Fruit fly (Drosophila melanogaster) whole organism, embryonic: ENCODE results near the gene CG14342.

Experiments
- Antp ChIP-seq: fragments of 200-800 bp; sonication (Bioruptor generic); optimal IDR thresholded peaks from 3 replicates; lab custom pipeline; 2016; ENCODE audit warnings: missing biosample characterization, missing genetic modification characterization
- CG13287 ChIP-seq: fragments of 200-800 bp; sonication (Bioruptor generic); IDR thresholded peaks from 2 replicates; pipeline ENCODE4 v1.3.6; 2022; ENCODE audit warnings: missing biosample characterization, missing genetic modification characterization; ENCODE audit not compliant: partially characterized antibody
- CG14860 ChIP-seq: fragments of 200-800 bp; sonication (Bioruptor generic); IDR thresholded peaks from 3 replicates; pipeline ENCODE4 v1.3.6; 2022; ENCODE audit warnings: missing biosample characterization, missing genetic modification characterization; ENCODE audit not compliant: partially characterized antibody
- CG15269 ChIP-seq: fragments of 200-800 bp; sonication (Bioruptor generic); optimal IDR thresholded peaks from 2 replicates; lab custom pipeline; 2018; ENCODE audit warnings: missing biosample characterization, mild to moderate bottlenecking, missing genetic modification characterization, moderate library complexity
- CG15601 ChIP-seq: fragments of 200-800 bp; sonication (Bioruptor generic); optimal IDR thresholded peaks from 3 replicates; lab custom pipeline; 2019; ENCODE audit warnings: missing biosample characterization, mild to moderate bottlenecking, missing genetic modification characterization, moderate library complexity
- CG17612 ChIP-seq: fragments of 200-800 bp; sonication (Bioruptor generic); IDR thresholded peaks from 2 replicates; pipeline ENCODE4 v1.3.6; 2022; ENCODE audit warnings: missing biosample characterization, missing genetic modification characterization
- CG17802 ChIP-seq: fragments of 200-800 bp; sonication (Bioruptor generic); optimal IDR thresholded peaks from 2 replicates; lab custom pipeline; 2018; ENCODE audit warnings: missing biosample characterization, mild to moderate bottlenecking, missing genetic modification characterization, moderate library complexity
- CG2120 ChIP-seq: fragments of 200-800 bp; sonication (Bioruptor generic); optimal IDR thresholded peaks from 3 replicates; lab custom pipeline; 2016; ENCODE audit warnings: missing biosample characterization, missing genetic modification characterization
- CG30403 ChIP-seq: fragments of 200-800 bp; sonication (Bioruptor generic); optimal IDR thresholded peaks from 3 replicates; lab custom pipeline; 2016; ENCODE audit warnings: missing biosample characterization, missing genetic modification characterization
- CG31224 ChIP-seq: fragments of 200-800 bp; sonication (Bioruptor generic); IDR thresholded peaks from 2 replicates; pipeline ENCODE4 v1.3.6; 2022; ENCODE audit warnings: missing biosample characterization, missing genetic modification characterization
- CG31441 ChIP-seq: fragments of 200-800 bp; sonication (Bioruptor generic); IDR thresholded peaks from 2 replicates; pipeline ENCODE4 v1.3.6; 2022; ENCODE audit warnings: missing biosample characterization, missing genetic modification characterization
- CG3847 ChIP-seq: fragments of 200-800 bp; sonication (Bioruptor generic); IDR thresholded peaks from 2 replicates; pipeline ENCODE4 v1.3.6; 2022; ENCODE audit warnings: missing biosample characterization, missing genetic modification characterization
- CG6683 ChIP-seq: fragments of 200-800 bp; sonication (Bioruptor generic); optimal IDR thresholded peaks from 2 replicates; lab custom pipeline; 2017; ENCODE audit warnings: missing biosample characterization, mild to moderate bottlenecking, missing genetic modification characterization, missing genetic modification reagents
- CG6689 ChIP-seq: fragments of 200-800 bp; sonication (Bioruptor generic); IDR thresholded peaks from 2 replicates; pipeline ENCODE4 v1.3.6; 2022; ENCODE audit warnings: missing biosample characterization, missing genetic modification characterization
- CG7745 ChIP-seq: fragments of 200-800 bp; sonication (Bioruptor generic); optimal IDR thresholded peaks from 2 replicates; lab custom pipeline; 2018; ENCODE audit warnings: missing biosample characterization, mild to moderate bottlenecking, missing genetic modification characterization, moderate library complexity
- CG7786 ChIP-seq: fragments of 200-800 bp; sonication (Bioruptor generic); optimal IDR thresholded peaks from 2 replicates; lab custom pipeline; 2016; ENCODE audit warnings: missing biosample characterization, missing genetic modification characterization
- CG8290 ChIP-seq, 3 experiments: fragments of 200-800 bp; sonication (Bioruptor generic); optimal IDR thresholded peaks; 2 replicates each; lab custom pipeline; 2016 to 2019; ENCODE audit warnings: missing biosample characterization in 3 of 3, missing genetic modification characterization in 3 of 3, mild to moderate bottlenecking in 2 of 3, moderate library complexity in 1 of 3
- CG8924 ChIP-seq: fragments of 200-800 bp; optimal IDR thresholded peaks from 3 replicates; lab custom pipeline; 2019; ENCODE audit warnings: missing biosample characterization, mild to moderate bottlenecking, missing genetic modification characterization, moderate library complexity
- CG9817 ChIP-seq: fragments of 200-800 bp; sonication (Bioruptor generic); optimal IDR thresholded peaks from 2 replicates; lab custom pipeline; 2018; ENCODE audit warnings: missing biosample characterization, mild to moderate bottlenecking, missing genetic modification characterization, moderate library complexity
- Camta ChIP-seq: fragments of 200-800 bp; sonication (Bioruptor generic); optimal IDR thresholded peaks from 2 replicates; lab custom pipeline; 2016; ENCODE audit warnings: missing biosample characterization, missing genetic modification characterization
- Doc3 ChIP-seq: fragments of 200-800 bp; sonication (Bioruptor generic); IDR thresholded peaks from 3 replicates; pipeline ENCODE4 v1.3.6; 2022; ENCODE audit warnings: missing biosample characterization, missing genetic modification characterization; ENCODE audit not compliant: partially characterized antibody
- E2f2 ChIP-seq: fragments of 200-800 bp; sonication (Bioruptor generic); IDR thresholded peaks from 2 replicates; pipeline ENCODE4 v1.3.6; 2022; ENCODE audit warnings: missing biosample characterization, missing genetic modification characterization
- Med ChIP-seq: fragments of 200-800 bp; sonication (Bioruptor generic); peaks from one replicate; lab custom pipeline; 2016; ENCODE audit warnings: missing biosample characterization, missing genetic modification characterization, mild to moderate bottlenecking, inconsistent platforms, moderate library complexity
- Meics ChIP-seq: fragments of 200-800 bp; sonication (Bioruptor generic); optimal IDR thresholded peaks from 2 replicates; lab custom pipeline; 2017; ENCODE audit warnings: missing biosample characterization, mild to moderate bottlenecking, missing genetic modification characterization
- Rx ChIP-seq: fragments of 200-800 bp; sonication (Bioruptor generic); IDR thresholded peaks from 2 replicates; pipeline ENCODE4 v1.3.6; 2022; ENCODE audit warnings: missing biosample characterization, missing genetic modification characterization
- Spps ChIP-seq: fragments of 200-800 bp; sonication (Bioruptor generic); optimal IDR thresholded peaks from 2 replicates; lab custom pipeline; 2018; ENCODE audit warnings: missing biosample characterization, mild to moderate bottlenecking, missing genetic modification characterization
- bigmax ChIP-seq: fragments of 200-800 bp; sonication (Bioruptor generic); optimal IDR thresholded peaks from 2 replicates; lab custom pipeline; 2018; ENCODE audit warnings: missing biosample characterization, mild to moderate bottlenecking, missing genetic modification characterization
- chinmo ChIP-seq: fragments of 200-800 bp; sonication (Bioruptor generic); IDR thresholded peaks from 4 replicates; pipeline ENCODE4 v1.3.6; 2022; ENCODE audit warnings: missing biosample characterization, missing genetic modification characterization; ENCODE audit not compliant: partially characterized antibody
- chm ChIP-seq: fragments of 200-800 bp; sonication (Bioruptor generic); IDR thresholded peaks from 2 replicates; pipeline ENCODE4 v1.3.6; 2022; ENCODE audit warnings: missing biosample characterization, missing genetic modification characterization
- chn ChIP-seq: fragments of 200-800 bp; sonication (Bioruptor generic); optimal IDR thresholded peaks from 2 replicates; lab custom pipeline; 2016; ENCODE audit warnings: missing biosample characterization, missing genetic modification characterization
- eve ChIP-seq, 2 experiments: fragments of >200 bp; optimal IDR thresholded peaks; 2 replicates each; lab custom pipeline; 2017; ENCODE audit warnings: missing biosample characterization in 2 of 2, missing genetic modification characterization in 2 of 2
- ftz-f1 ChIP-seq: fragments of 200-800 bp; sonication (Bioruptor generic); optimal IDR thresholded peaks from 2 replicates; lab custom pipeline; 2016; ENCODE audit warnings: missing biosample characterization, missing genetic modification characterization
- gce ChIP-seq: fragments of 200-800 bp; sonication (Bioruptor generic); IDR thresholded peaks from 3 replicates; pipeline ENCODE4 v1.3.6; 2022; ENCODE audit warnings: missing biosample characterization, missing genetic modification characterization
- gt ChIP-seq: fragments of 200-800 bp; sonication (Bioruptor generic); IDR thresholded peaks from 2 replicates; pipeline ENCODE4 v1.3.6; 2022; ENCODE audit warnings: missing biosample characterization, missing genetic modification characterization
- hkb ChIP-seq, 2 experiments: fragments of 200-800 bp in 1 of 2; fragments of >200 bp in 1 of 2; sonication (Bioruptor generic) in 1 of 2; IDR thresholded peaks in 1 of 2; optimal IDR thresholded peaks in 1 of 2; 2 replicates each; pipeline versions ENCODE4 v1.3.6 to Lab custom; 2017 to 2022; ENCODE audit warnings: missing biosample characterization in 1 of 2, missing genetic modification characterization in 1 of 2
- lbe ChIP-seq: fragments of 200-800 bp; sonication (Bioruptor generic); optimal IDR thresholded peaks from 2 replicates; lab custom pipeline; 2016; ENCODE audit warnings: missing biosample characterization, mild to moderate bottlenecking, missing genetic modification characterization
- lov ChIP-seq, 2 experiments: fragments of 200-800 bp in 1 of 2; fragments of >200 bp in 1 of 2; sonication (Bioruptor generic) in 1 of 2; IDR thresholded peaks in 1 of 2; optimal IDR thresholded peaks in 1 of 2; 2 replicates in 1 of 2; 3 replicates in 1 of 2; pipeline versions ENCODE4 v1.3.6 to Lab custom; 2017 to 2022; ENCODE audit warnings: missing biosample characterization in 1 of 2, missing genetic modification characterization in 1 of 2
- phol ChIP-seq: fragments of 200-800 bp; sonication (Bioruptor generic); optimal IDR thresholded peaks from 3 replicates; lab custom pipeline; 2018; ENCODE audit warnings: missing biosample characterization, mild to moderate bottlenecking, missing genetic modification characterization, moderate library complexity
- sd ChIP-seq: fragments of 200-800 bp; sonication (Bioruptor generic); optimal IDR thresholded peaks from 3 replicates; lab custom pipeline; 2018; ENCODE audit warnings: missing biosample characterization, mild to moderate bottlenecking, missing genetic modification characterization, moderate library complexity
- sens ChIP-seq: fragments of 200-800 bp; sonication (Bioruptor generic); peaks from one replicate; lab custom pipeline; 2016; ENCODE audit warnings: missing biosample characterization, missing genetic modification characterization
- sens-2 ChIP-seq: fragments of 200-800 bp; sonication (Bioruptor generic); IDR thresholded peaks from 2 replicates; pipeline ENCODE4 v1.3.6; 2022; ENCODE audit warnings: missing biosample characterization, missing genetic modification characterization
- tap ChIP-seq: fragments of 200-800 bp; optimal IDR thresholded peaks from 3 replicates; lab custom pipeline; 2019; ENCODE audit warnings: missing biosample characterization, mild to moderate bottlenecking, missing genetic modification characterization, moderate library complexity
- tio ChIP-seq: fragments of 200-800 bp; sonication (Bioruptor generic); optimal IDR thresholded peaks from 2 replicates; lab custom pipeline; 2017; ENCODE audit warnings: missing biosample characterization, missing genetic modification characterization, inconsistent platforms
- tup ChIP-seq: fragments of 200-800 bp; sonication (Bioruptor generic); optimal IDR thresholded peaks from 2 replicates; lab custom pipeline; 2016; ENCODE audit warnings: missing biosample characterization, mild to moderate bottlenecking, missing genetic modification characterization, moderate library complexity
- unc-4 ChIP-seq: fragments of 200-800 bp; sonication (Bioruptor generic); IDR thresholded peaks from 2 replicates; pipeline ENCODE4 v1.3.6; 2022; ENCODE audit warnings: missing biosample characterization, missing genetic modification characterization; ENCODE audit not compliant: partially characterized antibody
- unpg ChIP-seq: fragments of 200-800 bp; sonication (Bioruptor generic); optimal IDR thresholded peaks from 3 replicates; lab custom pipeline; 2018; ENCODE audit warnings: missing biosample characterization, mild to moderate bottlenecking, missing genetic modification characterization, moderate library complexity
- wek ChIP-seq: fragments of 200-800 bp; sonication (Bioruptor generic); optimal IDR thresholded peaks from 3 replicates; lab custom pipeline; 2018; ENCODE audit warnings: missing biosample characterization, mild to moderate bottlenecking, missing genetic modification characterization, moderate library complexity

The CG14342 gene

dm6 chr2L:1207432-1207831 is 3.4 kb downstream of the CG14342 start (continued):
- TF ChIP-seq gce (GFP tag; lab: Robert Waterston, UW) = 0 out of 3 replicates have a peak, but pooled peaks have one; percentile 36
- TF ChIP-seq CG6683 (GFP tag; lab: Kevin White, UChicago) = no peak
- no peak for TF ChIP-seq CG14860 (GFP tag; lab: Robert Waterston, UW)
- peak; percentile 48; the same call in 1 of the 2 replicates for TF ChIP-seq CG31224
- TF ChIP-seq lbe = no peak
- no peak for TF ChIP-seq bigmax (GFP tag; lab: Kevin White, UChicago)
- TF ChIP-seq CG9817 (tag; lab: Kevin White, UChicago) = peak; percentile 44
- TF ChIP-seq tap = peak; percentile 28
- TF ChIP-seq CG7786 (GFP tag; lab: Kevin White, UChicago) = peak; percentile 42
- no peak for TF ChIP-seq tup (GFP tag; lab: Kevin White, UChicago)
- no peak for TF ChIP-seq unc-4 (GFP tag; lab: Robert Waterston, UW)
- peak; percentile 15 for TF ChIP-seq chn (GFP tag; lab: Kevin White, UChicago)

- TF ChIP-seq CG17612 (GFP tag; lab: Robert Waterston, UW) = peak; percentile 56; the same call in 1 of the 2 replicates
- TF ChIP-seq CG8290 (GFP tag; optimal IDR thresholded peaks at IDR 0.05; lab: Kevin White, UChicago) = no peak
- TF ChIP-seq CG8290 (tag; optimal IDR thresholded peaks at IDR 0.05; lab: Kevin White, UChicago) = peak in 1 of 2 experiments; percentile 11
- TF ChIP-seq Med (GFP tag; lab: Kevin White, UChicago) = peak; percentile 23
- TF ChIP-seq CG15601 (tag; lab: Kevin White, UChicago) = peak; percentile 30
- no peak for TF ChIP-seq CG17802 (tag; lab: Kevin White, UChicago)
- TF ChIP-seq sens (GFP tag; lab: Kevin White, UChicago) = peak; percentile 16
- no peak for TF ChIP-seq gt (GFP tag; lab: Robert Waterston, UW)
- TF ChIP-seq CG2120 (GFP tag; lab: Kevin White, UChicago) = peak; percentile 29
- TF ChIP-seq chinmo = no peak
- peak; percentile 48 for TF ChIP-seq CG13287 (GFP tag; lab: Robert Waterston, UW)
- TF ChIP-seq CG15269 (tag; lab: Kevin White, UChicago) = peak; percentile 0
- no peak for TF ChIP-seq sd (tag; lab: Kevin White, UChicago)
- peak; percentile 76 for TF ChIP-seq wek (GFP tag; lab: Kevin White, UChicago)
Observed at dm6 chr2L:1211528-1211927, 7.5 kb downstream of the CG14342 start.

- TF ChIP-seq unpg (GFP tag; lab: Kevin White, UChicago) = peak; percentile 13
- TF ChIP-seq hkb (optimal IDR thresholded peaks at IDR 0.05; lab: Kevin White, UChicago) = no peak
- peak; percentile 15; the same call in 1 of the 2 replicates for TF ChIP-seq hkb (GFP tag; IDR thresholded peaks at IDR 0.05; lab: Robert Waterston, UW)
- peak; percentile 24 for TF ChIP-seq Antp (GFP tag; lab: Kevin White, UChicago)
- TF ChIP-seq E2f2 (GFP tag; lab: Robert Waterston, UW) = 0 out of 2 replicates have a peak, but pooled peaks have one; percentile 8
- TF ChIP-seq Rx (GFP tag; lab: Robert Waterston, UW) = no peak
- TF ChIP-seq CG30403 (GFP tag; lab: Kevin White, UChicago) = peak; percentile 8
- TF ChIP-seq Spps (tag; lab: Kevin White, UChicago) = no peak
- TF ChIP-seq CG31441 (GFP tag; lab: Robert Waterston, UW) = no peak
- no peak for TF ChIP-seq CG3847 (GFP tag; lab: Robert Waterston, UW)
- TF ChIP-seq Doc3 = no peak
- peak; percentile 13 for TF ChIP-seq tio (GFP tag; lab: Kevin White, UChicago)
- no peak for TF ChIP-seq Camta (GFP tag; lab: Kevin White, UChicago)
- TF ChIP-seq Meics (GFP tag; lab: Kevin White, UChicago) = no peak
- TF ChIP-seq gce (GFP tag; lab: Robert Waterston, UW) = no peak
- no peak for TF ChIP-seq sens-2
- TF ChIP-seq chm (GFP tag; lab: Robert Waterston, UW) = no peak
- no peak for TF ChIP-seq CG7745 (tag; lab: Kevin White, UChicago)
- TF ChIP-seq eve (GFP tag; optimal IDR thresholded peaks at IDR 0.05; lab: Kevin White, UChicago) = peak in 1 of 2 experiments; percentile 56
- TF ChIP-seq CG8924 (tag; lab: Kevin White, UChicago) = no peak
- TF ChIP-seq lov (optimal IDR thresholded peaks at IDR 0.05; lab: Kevin White, UChicago) = no peak
- TF ChIP-seq lov (GFP tag; IDR thresholded peaks at IDR 0.05; lab: Robert Waterston, UW) = no peak
- TF ChIP-seq CG6689 = peak; percentile 28; the same call in 1 of the 2 replicates
- TF ChIP-seq phol (tag; lab: Kevin White, UChicago) = peak; percentile 27
- no peak for TF ChIP-seq ftz-f1 (GFP tag; lab: Kevin White, UChicago)
Observed at dm6 chr2L:1213587-1213986, 9.6 kb downstream of the CG14342 start.
